Fruit fly (Drosophila melanogaster) whole organism, embryonic: ENCODE data around the gene CG14958.

Experiments used
- Antp ChIP-seq: fragments of 200-800 bp; sonication (Bioruptor generic); optimal IDR thresholded peaks from 3 replicates; lab custom pipeline; 2016; ENCODE audit warnings: missing biosample characterization, missing genetic modification characterization
- B-H2 ChIP-seq: fragments of 200-800 bp; sonication (Bioruptor generic); optimal IDR thresholded peaks from 2 replicates; lab custom pipeline; 2018; ENCODE audit warnings: missing biosample characterization, mild to moderate bottlenecking, missing genetic modification characterization
- CG1024 ChIP-seq: fragments of 200-800 bp; sonication (Bioruptor generic); IDR thresholded peaks from 2 replicates; pipeline ENCODE4 v1.3.6; 2022; ENCODE audit warnings: missing biosample characterization, missing genetic modification characterization
- CG12391 ChIP-seq: fragments of 200-800 bp; sonication (Bioruptor generic); optimal IDR thresholded peaks from 3 replicates; lab custom pipeline; 2018; ENCODE audit warnings: missing biosample characterization, mild to moderate bottlenecking, missing genetic modification characterization, moderate library complexity
- CG12659 ChIP-seq: fragments of 200-800 bp; sonication (Bioruptor generic); optimal IDR thresholded peaks from 3 replicates; lab custom pipeline; 2017; ENCODE audit warnings: mild to moderate bottlenecking, missing biosample characterization, missing genetic modification reagents, missing genetic modification characterization
- CG14441 ChIP-seq: fragments of 200-800 bp; sonication (Bioruptor generic); IDR thresholded peaks from 2 replicates; pipeline ENCODE4 v1.3.6; 2022; ENCODE audit warnings: missing biosample characterization, missing genetic modification characterization
- CG15011 ChIP-seq: fragments of 200-800 bp; sonication (Bioruptor generic); optimal IDR thresholded peaks from 3 replicates; lab custom pipeline; 2018; ENCODE audit warnings: missing biosample characterization, mild to moderate bottlenecking, missing genetic modification characterization
- CG17802 ChIP-seq: fragments of 200-800 bp; sonication (Bioruptor generic); optimal IDR thresholded peaks from 2 replicates; lab custom pipeline; 2018; ENCODE audit warnings: missing biosample characterization, mild to moderate bottlenecking, missing genetic modification characterization, moderate library complexity
- CG18599 ChIP-seq: fragments of 200-800 bp; sonication (Bioruptor generic); optimal IDR thresholded peaks from 3 replicates; lab custom pipeline; 2017; ENCODE audit warnings: missing biosample characterization, missing genetic modification characterization, mild to moderate bottlenecking, moderate library complexity, missing genetic modification reagents
- CG2202 ChIP-seq: fragments of 200-800 bp; sonication (Bioruptor generic); optimal IDR thresholded peaks from 2 replicates; lab custom pipeline; 2018; ENCODE audit warnings: missing biosample characterization, mild to moderate bottlenecking, missing genetic modification characterization
- CG31388 ChIP-seq: fragments of 200-800 bp; sonication (Bioruptor generic); optimal IDR thresholded peaks from 2 replicates; lab custom pipeline; 2016; ENCODE audit warnings: missing biosample characterization, missing genetic modification characterization
- CG33557 ChIP-seq: fragments of 200-800 bp; sonication (Bioruptor generic); optimal IDR thresholded peaks from 2 replicates; lab custom pipeline; 2019; ENCODE audit warnings: missing biosample characterization, mild to moderate bottlenecking, missing genetic modification characterization, moderate library complexity
- CG4328 ChIP-seq: fragments of 200-800 bp; sonication (Bioruptor generic); optimal IDR thresholded peaks from 3 replicates; lab custom pipeline; 2017; ENCODE audit warnings: missing biosample characterization, missing genetic modification reagents, missing genetic modification characterization
- CG4707 ChIP-seq: fragments of 200-800 bp; sonication (Bioruptor generic); optimal IDR thresholded peaks from 2 replicates; lab custom pipeline; 2018; ENCODE audit warnings: missing biosample characterization, mild to moderate bottlenecking, missing genetic modification characterization, moderate library complexity
- CG4854 ChIP-seq: fragments of 200-800 bp; sonication (Bioruptor generic); optimal IDR thresholded peaks from 2 replicates; lab custom pipeline; 2016; ENCODE audit warnings: missing biosample characterization, missing genetic modification characterization, inconsistent platforms
- CG7786 ChIP-seq: fragments of 200-800 bp; sonication (Bioruptor generic); optimal IDR thresholded peaks from 2 replicates; lab custom pipeline; 2016; ENCODE audit warnings: missing biosample characterization, missing genetic modification characterization
- CG8924 ChIP-seq: fragments of 200-800 bp; optimal IDR thresholded peaks from 3 replicates; lab custom pipeline; 2019; ENCODE audit warnings: missing biosample characterization, mild to moderate bottlenecking, missing genetic modification characterization, moderate library complexity
- CG9215 ChIP-seq: fragments of 200-800 bp; sonication (Bioruptor generic); IDR thresholded peaks from 2 replicates; pipeline ENCODE4 v1.3.6; 2022; ENCODE audit warnings: missing biosample characterization, missing genetic modification characterization
- CG9876 ChIP-seq: fragments of 200-800 bp; sonication (Bioruptor generic); optimal IDR thresholded peaks from 2 replicates; lab custom pipeline; 2016; ENCODE audit warnings: missing biosample characterization, missing genetic modification characterization
- CTCF ChIP-seq: fragments of 200-800 bp; sonication (Bioruptor generic); optimal IDR thresholded peaks from 2 replicates; lab custom pipeline; 2017; ENCODE audit warnings: missing biosample characterization, mild to moderate bottlenecking, missing genetic modification characterization, moderate library complexity
- HLH3B ChIP-seq: fragments of 200-800 bp; sonication (Bioruptor generic); IDR thresholded peaks from 2 replicates; pipeline ENCODE4 v1.3.6; 2022; ENCODE audit warnings: missing biosample characterization, missing genetic modification characterization
- Hr3 ChIP-seq: fragments of 200-800 bp; sonication (Bioruptor generic); optimal IDR thresholded peaks from 3 replicates; lab custom pipeline; 2016; ENCODE audit warnings: missing biosample characterization, missing genetic modification characterization
- Hsf ChIP-seq: fragments of 200-800 bp; sonication (Bioruptor generic); optimal IDR thresholded peaks from 3 replicates; lab custom pipeline; 2016; ENCODE audit warnings: missing biosample characterization, missing genetic modification characterization
- Kr ChIP-seq: fragments of 200-800 bp; sonication (Bioruptor generic); optimal IDR thresholded peaks from 2 replicates; lab custom pipeline; 2017; ENCODE audit warnings: missing biosample characterization, mild to moderate bottlenecking, missing genetic modification characterization
- Lpt ChIP-seq: fragments of >200 bp; optimal IDR thresholded peaks from 2 replicates; lab custom pipeline; 2018; ENCODE audit warnings: missing biosample characterization, missing genetic modification characterization
- Nf-YB ChIP-seq: fragments of 200-800 bp; sonication (Bioruptor generic); optimal IDR thresholded peaks from 3 replicates; lab custom pipeline; 2019; ENCODE audit warnings: missing biosample characterization, mild to moderate bottlenecking, missing genetic modification characterization, moderate library complexity
- Sry-δ ChIP-seq: fragments of 200-800 bp; sonication (Bioruptor generic); optimal IDR thresholded peaks from 2 replicates; lab custom pipeline; 2016; ENCODE audit warnings: missing biosample characterization, missing genetic modification characterization
- Usf ChIP-seq: fragments of 200-800 bp; sonication (Bioruptor generic); optimal IDR thresholded peaks from 2 replicates; lab custom pipeline; 2017; ENCODE audit warnings: missing genotype, missing biosample characterization, missing genetic modification characterization
- Xbp1 ChIP-seq: fragments of 200-800 bp; sonication (Bioruptor generic); optimal IDR thresholded peaks from 3 replicates; lab custom pipeline; 2016; ENCODE audit warnings: missing biosample characterization, mild to moderate bottlenecking, missing genetic modification characterization
- aop ChIP-seq: fragments of 200-800 bp; sonication (Bioruptor generic); IDR thresholded peaks from 2 replicates; pipeline ENCODE4 v1.3.6; 2022; ENCODE audit warnings: missing biosample characterization, missing genetic modification characterization
- ap ChIP-seq: fragments of 200-800 bp; sonication (Bioruptor generic); IDR thresholded peaks from 2 replicates; pipeline ENCODE4 v1.3.6; 2022; ENCODE audit warnings: missing biosample characterization, missing genetic modification characterization
- ase ChIP-seq: fragments of 200-800 bp; sonication (Bioruptor generic); IDR thresholded peaks from 3 replicates; pipeline ENCODE4 v1.3.6; 2022; ENCODE audit warnings: missing biosample characterization, missing genetic modification characterization
- dan ChIP-seq: fragments of 200-800 bp; sonication (Bioruptor generic); IDR thresholded peaks from 2 replicates; pipeline ENCODE4 v1.3.6; 2022; ENCODE audit warnings: missing biosample characterization, missing genetic modification characterization
- disco-r ChIP-seq: fragments of 200-800 bp; sonication (Bioruptor generic); optimal IDR thresholded peaks from 2 replicates; lab custom pipeline; 2016; ENCODE audit warnings: missing biosample characterization, missing genetic modification characterization
- grau ChIP-seq: fragments of 200-800 bp; optimal IDR thresholded peaks from 3 replicates; lab custom pipeline; 2019; ENCODE audit warnings: missing biosample characterization, mild to moderate bottlenecking, missing genetic modification characterization, moderate library complexity
- gsb ChIP-seq: fragments of 200-800 bp; sonication (Bioruptor generic); IDR thresholded peaks from 2 replicates; pipeline ENCODE4 v1.3.6; 2022; ENCODE audit warnings: missing biosample characterization, missing genetic modification characterization
- inv ChIP-seq: fragments of 200-800 bp; sonication (Bioruptor generic); IDR thresholded peaks from 2 replicates; pipeline ENCODE4 v1.3.6; 2022; ENCODE audit warnings: missing biosample characterization, missing genetic modification characterization; ENCODE audit not compliant: partially characterized antibody
- lov ChIP-seq, 2 experiments: fragments of 200-800 bp in 1 of 2; fragments of >200 bp in 1 of 2; sonication (Bioruptor generic) in 1 of 2; IDR thresholded peaks in 1 of 2; optimal IDR thresholded peaks in 1 of 2; 2 replicates in 1 of 2; 3 replicates in 1 of 2; pipeline versions ENCODE4 v1.3.6 to Lab custom; 2017 to 2022; ENCODE audit warnings: missing biosample characterization in 1 of 2, missing genetic modification characterization in 1 of 2
- maf-S ChIP-seq: fragments of 200-800 bp; sonication (Bioruptor generic); optimal IDR thresholded peaks from 2 replicates; lab custom pipeline; 2016; ENCODE audit warnings: missing biosample characterization, missing genetic modification characterization
- nerfin-1 ChIP-seq: fragments of 200-800 bp; sonication (Bioruptor generic); optimal IDR thresholded peaks from 3 replicates; lab custom pipeline; 2019; ENCODE audit warnings: missing biosample characterization, mild to moderate bottlenecking, missing genetic modification characterization, moderate library complexity
- pfk ChIP-seq: fragments of 200-800 bp; sonication (Bioruptor generic); optimal IDR thresholded peaks from 2 replicates; lab custom pipeline; 2018; ENCODE audit warnings: missing biosample characterization, mild to moderate bottlenecking, missing genetic modification characterization, moderate library complexity
- pita ChIP-seq: fragments of 200-800 bp; sonication (Bioruptor generic); optimal IDR thresholded peaks from 2 replicates; lab custom pipeline; 2017; ENCODE audit warnings: missing biosample characterization, mild to moderate bottlenecking, missing genetic modification characterization
- pros ChIP-seq: fragments of 200-800 bp; sonication (Bioruptor generic); optimal IDR thresholded peaks from 3 replicates; lab custom pipeline; 2019; ENCODE audit warnings: missing biosample characterization, mild to moderate bottlenecking, missing genetic modification characterization, moderate library complexity
- pum ChIP-seq: fragments of 200-800 bp; sonication (Bioruptor generic); optimal IDR thresholded peaks from 2 replicates; lab custom pipeline; 2016; ENCODE audit warnings: missing biosample characterization, missing genetic modification characterization
- slp2 ChIP-seq: fragments of 200-800 bp; sonication (Bioruptor generic); optimal IDR thresholded peaks from 2 replicates; lab custom pipeline; 2016; ENCODE audit warnings: missing biosample characterization, missing genetic modification characterization
- sob ChIP-seq: fragments of 200-800 bp; sonication (Bioruptor generic); IDR thresholded peaks from 2 replicates; pipeline ENCODE4 v1.3.6; 2022; ENCODE audit warnings: missing biosample characterization, missing genetic modification characterization
- tap ChIP-seq: fragments of 200-800 bp; optimal IDR thresholded peaks from 3 replicates; lab custom pipeline; 2019; ENCODE audit warnings: missing biosample characterization, mild to moderate bottlenecking, missing genetic modification characterization, moderate library complexity
- toy ChIP-seq: fragments of 200-800 bp; sonication (Bioruptor generic); IDR thresholded peaks from 2 replicates; pipeline ENCODE4 v1.3.6; 2022; ENCODE audit warnings: missing biosample characterization, missing genetic modification characterization
- wek ChIP-seq: fragments of 200-800 bp; sonication (Bioruptor generic); optimal IDR thresholded peaks from 3 replicates; lab custom pipeline; 2018; ENCODE audit warnings: missing biosample characterization, mild to moderate bottlenecking, missing genetic modification characterization, moderate library complexity
- z ChIP-seq: fragments of 200-800 bp; sonication (Bioruptor generic); IDR thresholded peaks from 3 replicates; pipeline ENCODE4 v1.3.6; 2022; ENCODE audit warnings: missing biosample characterization, missing genetic modification characterization
- zen ChIP-seq: fragments of 200-800 bp; sonication (Bioruptor generic); optimal IDR thresholded peaks from 3 replicates; lab custom pipeline; 2018; ENCODE audit warnings: missing biosample characterization, mild to moderate bottlenecking, missing genetic modification characterization, moderate library complexity

The CG14958 gene

DNA sequence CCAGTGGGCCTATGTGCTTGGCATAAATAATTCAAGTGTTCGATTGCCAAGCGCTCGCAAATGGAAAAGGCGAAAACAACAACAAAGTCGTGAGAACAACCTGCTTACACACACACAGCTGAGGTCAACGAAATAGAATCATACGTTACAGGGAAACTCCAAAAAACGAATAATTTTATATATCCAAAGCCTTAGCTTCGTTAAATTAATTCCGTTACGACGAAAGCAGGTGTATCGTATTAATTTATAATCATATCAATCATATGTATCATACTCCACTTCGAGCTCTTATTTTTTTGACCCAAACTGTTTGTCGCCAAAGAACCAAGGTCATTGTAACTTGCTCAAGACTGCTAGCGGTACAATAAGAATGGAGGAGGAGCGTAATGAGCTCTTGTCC, 10.3 kb upstream of the CG14958 start (continued):
- TF ChIP-seq CG8924 (peak; percentile 84), ap (GFP tag; lab: Robert Waterston, UW) (peak; percentile 61), z (GFP tag; lab: Robert Waterston, UW) (no peak), zen (tag; lab: Kevin White, UChicago) (peak; percentile 68), toy (GFP tag; lab: Robert Waterston, UW) (peak; percentile 67; the same call in 1 of the 2 replicates), Sry-δ (GFP tag; lab: Kevin White, UChicago) (no peak), CG7786 (GFP tag; lab: Kevin White, UChicago) (peak; percentile 60), wek (GFP tag; lab: Kevin White, UChicago) (peak; percentile 48), CG4854 (GFP tag; lab: Kevin White, UChicago) (peak; percentile 85), CG4707 (GFP tag; lab: Kevin White, UChicago) (peak; percentile 63), Usf (peak; percentile 45), Nf-YB (GFP tag; lab: Kevin White, UChicago) (peak; percentile 69), CG17802 (tag; lab: Kevin White, UChicago) (peak; percentile 68), CG33557 (GFP tag; lab: Kevin White, UChicago) (peak; percentile 62), CG4328 (GFP tag; lab: Kevin White, UChicago) (peak; percentile 48), maf-S (GFP tag; lab: Kevin White, UChicago) (peak; percentile 80), grau (tag; lab: Kevin White, UChicago) (peak; percentile 87), Hr3 (GFP tag; lab: Kevin White, UChicago) (peak; percentile 62), Xbp1 (GFP tag; lab: Kevin White, UChicago) (peak; percentile 85), CG12659 (GFP tag; lab: Kevin White, UChicago) (peak; percentile 81), CG31388 (peak; percentile 44), Lpt (GFP tag; lab: Kevin White, UChicago) (no peak), CG18599 (GFP tag; lab: Kevin White, UChicago) (peak; percentile 91), pfk (GFP tag; lab: Kevin White, UChicago) (no peak), Antp (GFP tag; lab: Kevin White, UChicago) (peak; percentile 81), pros (no peak), lov (optimal IDR thresholded peaks at IDR 0.05; lab: Kevin White, UChicago) (no peak), lov (GFP tag; IDR thresholded peaks at IDR 0.05; lab: Robert Waterston, UW) (peak; percentile 79; the same call in 1 of the 3 replicates), Kr (GFP tag; lab: Kevin White, UChicago) (no peak), CG2202 (tag; lab: Kevin White, UChicago) (peak; percentile 74), CG15011 (peak; percentile 81), sob (GFP tag; lab: Robert Waterston, UW) (peak; percentile 89), Hsf (GFP tag; lab: Kevin White, UChicago) (peak; percentile 82), CG1024 (GFP tag; lab: Robert Waterston, UW) (peak; percentile 56; the same call in 1 of the 2 replicates), gsb (GFP tag; lab: Robert Waterston, UW) (peak; percentile 88), ase (GFP tag; lab: Robert Waterston, UW) (peak; percentile 82), CG12391 (tag; lab: Kevin White, UChicago) (peak; percentile 87), CTCF (GFP tag; lab: Kevin White, UChicago) (no peak), aop (GFP tag; lab: Robert Waterston, UW) (no peak), HLH3B (GFP tag; lab: Robert Waterston, UW) (peak; percentile 86), CG9876 (GFP tag; lab: Kevin White, UChicago) (no peak), tap (tag; lab: Kevin White, UChicago) (peak; percentile 88), B-H2 (no peak), CG14441 (GFP tag; lab: Robert Waterston, UW) (peak; percentile 93), disco-r (GFP tag; lab: Kevin White, UChicago) (peak; percentile 79), slp2 (GFP tag; lab: Kevin White, UChicago) (peak; percentile 70), dan (peak; percentile 65), pita (GFP tag; lab: Kevin White, UChicago) (no peak), pum (peak; percentile 77), CG9215 (GFP tag; lab: Robert Waterston, UW) (peak; percentile 81), inv (GFP tag; lab: Robert Waterston, UW) (no peak), nerfin-1 (tag; lab: Kevin White, UChicago) (peak; percentile 52)
